Worm (Caenorhabditis elegans) whole organism, early embryonic: ENCODE measurements around the gene nhr-286.

Experiments used
- B0310.2 ChIP-seq: sonication (generic microtip); optimal IDR thresholded peaks from 2 replicates; lab custom pipeline; 2016; ENCODE audit warnings: mild to moderate bottlenecking, missing genetic modification characterization, missing compliant biosample characterization
- ama-1 ChIP-seq: fragments of 150-350 bp; optimal IDR thresholded peaks from 2 replicates; lab custom pipeline; 2014
- flt-1 ChIP-seq: fragments of 200-800 bp; sonication (Bioruptor generic); IDR thresholded peaks from 2 replicates; pipeline ENCODE4 v1.3.6; 2022; ENCODE audit warnings: missing genetic modification characterization, missing compliant biosample characterization
- hmg-4 ChIP-seq: fragments of 200-800 bp; sonication (Bioruptor generic); optimal IDR thresholded peaks from 2 replicates; lab custom pipeline; 2018; ENCODE audit warnings: mild to moderate bottlenecking, missing genetic modification characterization, missing compliant biosample characterization
- tbx-11 ChIP-seq: fragments of 200-800 bp; sonication (Bioruptor generic); IDR thresholded peaks from 2 replicates; pipeline ENCODE4 v1.3.6; 2022; ENCODE audit warnings: missing genetic modification characterization, missing compliant biosample characterization

DNA sequence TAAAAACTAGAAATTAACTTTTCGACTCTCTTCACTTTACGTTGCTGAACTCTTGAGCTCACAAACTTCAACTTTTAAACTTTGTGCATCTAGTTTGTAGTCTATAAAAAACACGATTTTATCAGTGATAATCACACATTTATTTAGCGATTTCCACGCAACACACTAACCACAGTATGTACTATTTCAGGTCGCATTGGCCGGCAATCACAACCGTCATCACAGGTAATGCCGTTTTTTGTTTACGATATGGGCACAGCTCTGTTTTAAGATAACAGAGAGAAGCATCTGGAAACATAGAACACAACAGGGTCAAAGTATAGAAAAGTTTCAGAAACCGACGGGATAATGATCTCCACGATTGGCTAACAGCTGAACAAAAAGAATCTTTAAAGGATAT lies 15.2 kb downstream of the nhr-286 start:
- TF ChIP-seq tbx-11 (GFP tag; lab: Robert Waterston, UW) (no peak), B0310.2 (tag; lab: Kevin White, UChicago) (no peak), ama-1 (lab: Kevin White, UChicago) (no peak), flt-1 (GFP tag; lab: Robert Waterston, UW) (no peak), hmg-4 (no peak)
